Worm (Caenorhabditis elegans): ENCODE measurements around the gene rsd-3.

The rsd-3 gene

ce11 chrX:11757666-11758065, 40.6 kb upstream of the rsd-3 start (continued):
- TF ChIP-seq nhr-6 (tag; optimal IDR thresholded peaks at IDR 0.05) (peak; percentile 33), F44E2.7 (GFP tag; IDR thresholded peaks at IDR 0.05) (0 out of 2 replicates have a peak, but pooled peaks have one; percentile 60), lim-7 (GFP tag; IDR thresholded peaks at IDR 0.05) (peak; percentile 98), ceh-62 (tag; optimal IDR thresholded peaks at IDR 0.05) (no peak), jun-1 (tag; optimal IDR thresholded peaks at IDR 0.05) (no peak), ceh-44 (GFP tag; IDR thresholded peaks at IDR 0.05) (peak; percentile 88), nhr-42 (GFP tag; IDR thresholded peaks at IDR 0.05) (0 out of 2 replicates have a peak, but pooled peaks have one; percentile 64), F37D6.2 (tag; optimal IDR thresholded peaks at IDR 0.05) (peak; percentile 51), skn-1 (tag; optimal IDR thresholded peaks at IDR 0.05) (no peak), nhr-11 (tag; optimal IDR thresholded peaks at IDR 0.05) (peak; percentile 42), mdl-1 (tag; optimal IDR thresholded peaks at IDR 0.05) (peak; percentile 16 to 55), lin-1 (GFP tag; IDR thresholded peaks at IDR 0.05) (peak; percentile 87), T20F7.1 (GFP tag; optimal IDR thresholded peaks at IDR 0.05) (peak; percentile 64), daf-16 (GFP tag; optimal IDR thresholded peaks at IDR 0.05) (peak; percentile 28 to 90), daf-16 (tag; optimal IDR thresholded peaks at IDR 0.05) (peak; percentile 72), ceh-20 (GFP tag; IDR thresholded peaks at IDR 0.05) (peak; percentile 88), dmd-9 (GFP tag; IDR thresholded peaks at IDR 0.05) (peak; percentile 83), hlh-30 (tag; optimal IDR thresholded peaks at IDR 0.05; ENCODE audit: insufficient read depth) (peak; percentile 81), lir-3 (tag; optimal IDR thresholded peaks at IDR 0.05) (peak; percentile 68), daf-8 (GFP tag; IDR thresholded peaks at IDR 0.05) (peak; percentile 79; the same call in 1 of the 2 replicates), rbr-2 (tag; optimal IDR thresholded peaks at IDR 0.05) (peak; percentile 85), php-3 (GFP tag; IDR thresholded peaks at IDR 0.05) (peak; percentile 81; the same call in 1 of the 2 replicates), Y5F2A.4 (GFP tag; optimal IDR thresholded peaks at IDR 0.05) (peak; percentile 70), dmd-6 (GFP tag; IDR thresholded peaks at IDR 0.05) (peak; percentile 77), ZK337.2 (GFP tag; IDR thresholded peaks at IDR 0.05) (peak; percentile 85), unc-130 (GFP tag; optimal IDR thresholded peaks at IDR 0.05) (peak; percentile 52), fos-1 (tag; optimal IDR thresholded peaks at IDR 0.05) (no peak), attf-4 (tag; optimal IDR thresholded peaks at IDR 0.05) (no peak), ctbp-1 (GFP tag; IDR thresholded peaks at IDR 0.05) (peak; percentile 92), nhr-28 (tag; optimal IDR thresholded peaks at IDR 0.05) (no peak), nhr-111 (GFP tag; optimal IDR thresholded peaks at IDR 0.05) (peak; percentile 72), zag-1 (tag; optimal IDR thresholded peaks at IDR 0.05) (no peak), sdz-12 (GFP tag; optimal IDR thresholded peaks at IDR 0.05) (peak; percentile 86), mdt-29 (GFP tag; IDR thresholded peaks at IDR 0.05) (peak; percentile 68; the same call in 1 of the 2 replicates), ceh-32 (tag; optimal IDR thresholded peaks at IDR 0.05; ENCODE audit: poor library complexity) (no peak), madf-5 (GFP tag; IDR thresholded peaks at IDR 0.05) (peak; percentile 79 to 84; a peak in 2 of 4 replicates), snpc-1.2 (GFP tag; IDR thresholded peaks at IDR 0.05) (peak; percentile 94), cey-2 (tag; optimal IDR thresholded peaks at IDR 0.05; ENCODE audit: borderline replicate concordance, insufficient read depth) (no peak), tag-97 (GFP tag; IDR thresholded peaks at IDR 0.05) (no peak), saeg-2 (GFP tag; IDR thresholded peaks at IDR 0.05) (peak; percentile 67; the same call in 1 of the 2 replicates), pha-4 (GFP tag; IDR thresholded peaks at IDR 0.05) (peak; percentile 95), pha-4 (tag; optimal IDR thresholded peaks at IDR 0.05) (no peak), spr-1 (tag; optimal IDR thresholded peaks at IDR 0.05) (peak; percentile 72), hif-1 (tag; optimal IDR thresholded peaks at IDR 0.05) (peak; percentile 8 to 57), D1046.2 (GFP tag; IDR thresholded peaks at IDR 0.05) (no peak; the same call in none of the 2 replicates), tra-1 (GFP tag; IDR thresholded peaks at IDR 0.05) (peak; percentile 92), fkh-10 (GFP tag; optimal IDR thresholded peaks at IDR 0.05) (peak; percentile 57), ces-1 (GFP tag; optimal IDR thresholded peaks at IDR 0.05) (peak; percentile 68), mxl-3 (GFP tag; optimal IDR thresholded peaks at IDR 0.05) (peak; percentile 60), nhr-41 (GFP tag; IDR thresholded peaks at IDR 0.05) (peak; percentile 73; the same call in 1 of the 2 replicates)
